Worm (Caenorhabditis elegans): ENCODE results near the gene F54D12.2.

F54D12.2 gene

ce11 chrII:1420806-1421463 is 22.4 kb downstream of the F54D12.2 start:
- no peak for TF ChIP-seq ceh-82 (tag; optimal IDR thresholded peaks at IDR 0.05)
- no peak for TF ChIP-seq nhr-85 (tag)
- no peak for TF ChIP-seq C04F5.9 (tag; optimal IDR thresholded peaks at IDR 0.05)
- no peak for TF ChIP-seq lin-15B (tag; optimal IDR thresholded peaks at IDR 0.05)
- TF ChIP-seq unc-98 (GFP tag; IDR thresholded peaks at IDR 0.05) = no peak
- no peak for TF ChIP-seq lin-13 (GFP tag; optimal IDR thresholded peaks at IDR 0.05)
- TF ChIP-seq fkh-4 (tag; optimal IDR thresholded peaks at IDR 0.05; ENCODE audit: borderline replicate concordance) = no peak
- no peak for TF ChIP-seq fkh-10 (GFP tag; optimal IDR thresholded peaks at IDR 0.05)
- no peak for TF ChIP-seq ces-1 (GFP tag; optimal IDR thresholded peaks at IDR 0.05)
- TF ChIP-seq nhr-12 (tag; optimal IDR thresholded peaks at IDR 0.05) = no peak
- TF ChIP-seq elt-3 (tag; optimal IDR thresholded peaks at IDR 0.05) = no peak
- no peak for TF ChIP-seq nhr-84 (tag; optimal IDR thresholded peaks at IDR 0.05)

- TF ChIP-seq mdl-1 (tag; optimal IDR thresholded peaks at IDR 0.05) (no peak), zag-1 (tag; optimal IDR thresholded peaks at IDR 0.05) (no peak), ceh-8 (GFP tag; optimal IDR thresholded peaks at IDR 0.05) (no peak), efl-1 (optimal IDR thresholded peaks at IDR 0.05) (no peak), efl-1 (GFP tag; optimal IDR thresholded peaks at IDR 0.05 in 1 of 2) (peak in 1 of 2 experiments; percentile 33), ama-1 (optimal IDR thresholded peaks at IDR 0.05) (no peak)
Measured at ce11 chrII:1423660-1424059, 25.2 kb downstream of the F54D12.2 start, which contains the start of gene Y51H7C.10. TSS of gene Y51H7C.10 (minus strand) at chrII:1423760.

- TF ChIP-seq dpl-1 (GFP tag; optimal IDR thresholded peaks at IDR 0.05) = no peak
- TF ChIP-seq blmp-1 (tag; optimal IDR thresholded peaks at IDR 0.05) = no peak
- no peak for TF ChIP-seq tbx-2 (tag; optimal IDR thresholded peaks at IDR 0.05)
- no peak for TF ChIP-seq elt-3 (tag; optimal IDR thresholded peaks at IDR 0.05)
- no peak for TF ChIP-seq nhr-76 (tag; optimal IDR thresholded peaks at IDR 0.05)
- TF ChIP-seq sox-4 (tag; optimal IDR thresholded peaks at IDR 0.05) = no peak
- no peak for TF ChIP-seq lin-39 (tag; optimal IDR thresholded peaks at IDR 0.05)
- TF ChIP-seq aha-1 (tag; optimal IDR thresholded peaks at IDR 0.05) = no peak
- TF ChIP-seq ces-1 (GFP tag; optimal IDR thresholded peaks at IDR 0.05) = no peak
- no peak for TF ChIP-seq nhr-90 (tag; optimal IDR thresholded peaks at IDR 0.05; ENCODE audit: poor library complexity)
- TF ChIP-seq jun-1 (tag; optimal IDR thresholded peaks at IDR 0.05) = no peak
- TF ChIP-seq zip-4 (GFP tag; optimal IDR thresholded peaks at IDR 0.05) = no peak
- TF ChIP-seq alr-1 (tag; optimal IDR thresholded peaks at IDR 0.05; ENCODE audit: borderline replicate concordance) = no peak
- TF ChIP-seq mdl-1 (tag; optimal IDR thresholded peaks at IDR 0.05) = no peak
Measured at ce11 chrII:1436715-1437114, 38.2 kb downstream of the F54D12.2 start.

ce11 chrII:1437449-1438335 is 39.2 kb downstream of the F54D12.2 start, which contains the start of gene nol-6:
TSS of gene nol-6 (minus strand) at chrII:1437499.
- TF ChIP-seq dpl-1 (GFP tag; optimal IDR thresholded peaks at IDR 0.05) (peak; percentile 82 to 94 (median 92)), dsc-1 (tag; optimal IDR thresholded peaks at IDR 0.05) (no peak), unc-98 (GFP tag; IDR thresholded peaks at IDR 0.05) (no peak), lin-39 (tag; optimal IDR thresholded peaks at IDR 0.05) (peak; percentile 23), sox-4 (tag; optimal IDR thresholded peaks at IDR 0.05) (no peak), swsn-7 (tag; optimal IDR thresholded peaks at IDR 0.05) (peak; percentile 17), fkh-8 (tag; optimal IDR thresholded peaks at IDR 0.05) (no peak), ces-1 (GFP tag; optimal IDR thresholded peaks at IDR 0.05) (no peak), nhr-20 (tag; optimal IDR thresholded peaks at IDR 0.05) (peak; percentile 67), lir-3 (tag; optimal IDR thresholded peaks at IDR 0.05; ENCODE audit: poor library complexity) (no peak), hpl-2 (GFP tag; optimal IDR thresholded peaks at IDR 0.05) (no peak), nhr-85 (tag) (peak; percentile 56), pax-3 (tag; optimal IDR thresholded peaks at IDR 0.05) (no peak), blmp-1 (tag; optimal IDR thresholded peaks at IDR 0.05) (peak; percentile 30), elt-3 (tag; optimal IDR thresholded peaks at IDR 0.05) (peak in 1 of 6 experiments; percentile 13), fos-1 (tag; optimal IDR thresholded peaks at IDR 0.05) (no peak), pag-3 (tag; optimal IDR thresholded peaks at IDR 0.05; ENCODE audit: borderline replicate concordance, insufficient read depth) (no peak), ceh-63 (GFP tag; optimal IDR thresholded peaks at IDR 0.05) (no peak), nhr-47 (tag; optimal IDR thresholded peaks at IDR 0.05) (no peak), mef-2 (tag; optimal IDR thresholded peaks at IDR 0.05) (no peak), tbx-2 (tag; optimal IDR thresholded peaks at IDR 0.05) (peak; percentile 41), irx-1 (tag; optimal IDR thresholded peaks at IDR 0.05) (no peak), ztf-4 (tag; optimal IDR thresholded peaks at IDR 0.05) (no peak), ets-5 (GFP tag; IDR thresholded peaks at IDR 0.05) (no peak)

Measured in whole organism, L1 larva.